Fruit fly (Drosophila melanogaster) whole organism, embryonic: ENCODE results near the gene CG18135.

ENCODE experiments used
- Awh ChIP-seq: fragments of 200-800 bp; sonication (Bioruptor generic); IDR thresholded peaks from 2 replicates; pipeline ENCODE4, ENCODE4 v1.3.6; 2022; ENCODE audit warnings: missing biosample characterization, missing genetic modification characterization
- CG10462 ChIP-seq: fragments of 200-800 bp; sonication (Bioruptor generic); optimal IDR thresholded peaks from 2 replicates; lab custom pipeline; 2016; ENCODE audit warnings: missing biosample characterization, missing genetic modification characterization
- CG11456 ChIP-seq: fragments of 200-800 bp; sonication (Bioruptor generic); IDR thresholded peaks from 3 replicates; pipeline ENCODE4 v1.3.6; 2022; ENCODE audit warnings: missing biosample characterization, missing genetic modification characterization
- CG11560 ChIP-seq: fragments of 200-800 bp; sonication (Bioruptor generic); IDR thresholded peaks from 3 replicates; pipeline ENCODE4 v1.3.6; 2022; ENCODE audit warnings: missing biosample characterization, missing genetic modification characterization
- CG12071 ChIP-seq: fragments of 200-800 bp; sonication (Bioruptor generic); optimal IDR thresholded peaks from 3 replicates; lab custom pipeline; 2018; ENCODE audit warnings: missing biosample characterization, mild to moderate bottlenecking, missing genetic modification characterization
- CG14014 ChIP-seq: fragments of 200-800 bp; sonication (Bioruptor generic); IDR thresholded peaks from 2 replicates; pipeline ENCODE4 v1.3.6; 2022; ENCODE audit warnings: missing biosample characterization, missing genetic modification characterization
- CG14050 ChIP-seq: fragments of 200-800 bp; sonication (Bioruptor generic); IDR thresholded peaks from 3 replicates; pipeline ENCODE4 v1.3.6; 2022; ENCODE audit warnings: missing biosample characterization, missing genetic modification characterization
- CG14667 ChIP-seq: fragments of 200-800 bp; sonication (Bioruptor generic); IDR thresholded peaks from 2 replicates; pipeline ENCODE4 v1.3.6; 2022; ENCODE audit warnings: missing biosample characterization, missing genetic modification characterization
- CG17802 ChIP-seq: fragments of 200-800 bp; sonication (Bioruptor generic); optimal IDR thresholded peaks from 2 replicates; lab custom pipeline; 2018; ENCODE audit warnings: missing biosample characterization, mild to moderate bottlenecking, missing genetic modification characterization, moderate library complexity
- CG17829 ChIP-seq: fragments of 200-800 bp; optimal IDR thresholded peaks from 2 replicates; lab custom pipeline; 2019; ENCODE audit warnings: missing biosample characterization, mild to moderate bottlenecking, missing genetic modification characterization, moderate library complexity
- CG18262 ChIP-seq: fragments of 200-800 bp; optimal IDR thresholded peaks from 3 replicates; lab custom pipeline; 2019; ENCODE audit warnings: missing biosample characterization, mild to moderate bottlenecking, missing genetic modification characterization, moderate library complexity
- CG18619 ChIP-seq: fragments of 200-800 bp; sonication (Bioruptor generic); optimal IDR thresholded peaks from 3 replicates; lab custom pipeline; 2017; ENCODE audit warnings: missing biosample characterization, mild to moderate bottlenecking, missing genetic modification characterization
- CG2116 ChIP-seq: fragments of 200-800 bp; sonication (Bioruptor generic); optimal IDR thresholded peaks from 3 replicates; lab custom pipeline; 2018; ENCODE audit warnings: missing biosample characterization, mild to moderate bottlenecking, missing genetic modification characterization
- CG2678 ChIP-seq: fragments of 200-800 bp; sonication (Bioruptor generic); optimal IDR thresholded peaks from 3 replicates; lab custom pipeline; 2019; ENCODE audit warnings: missing biosample characterization, mild to moderate bottlenecking, missing genetic modification characterization, moderate library complexity
- CG2712 ChIP-seq: fragments of 200-800 bp; optimal IDR thresholded peaks from 3 replicates; lab custom pipeline; 2019; ENCODE audit warnings: missing biosample characterization, mild to moderate bottlenecking, missing genetic modification characterization, moderate library complexity
- CG30403 ChIP-seq: fragments of 200-800 bp; sonication (Bioruptor generic); optimal IDR thresholded peaks from 3 replicates; lab custom pipeline; 2016; ENCODE audit warnings: missing biosample characterization, missing genetic modification characterization
- CG3407 ChIP-seq: fragments of 200-800 bp; sonication (Bioruptor generic); optimal IDR thresholded peaks from 2 replicates; lab custom pipeline; 2018; ENCODE audit warnings: missing biosample characterization, mild to moderate bottlenecking, missing genetic modification characterization
- CG7271 ChIP-seq: fragments of 200-800 bp; sonication (Bioruptor generic); optimal IDR thresholded peaks from 2 replicates; lab custom pipeline; 2018; ENCODE audit warnings: missing biosample characterization, mild to moderate bottlenecking, missing genetic modification characterization, moderate library complexity
- CG8359 ChIP-seq: fragments of 200-800 bp; sonication (Bioruptor generic); optimal IDR thresholded peaks from 2 replicates; lab custom pipeline; 2017; ENCODE audit warnings: missing biosample characterization, mild to moderate bottlenecking, missing genetic modification characterization, borderline replicate concordance
- CG8388 ChIP-seq: fragments of 200-800 bp; sonication (Bioruptor generic); optimal IDR thresholded peaks from 2 replicates; lab custom pipeline; 2019; ENCODE audit warnings: missing biosample characterization, mild to moderate bottlenecking, missing genetic modification characterization, moderate library complexity
- Dip2 ChIP-seq: fragments of 200-800 bp; sonication (Bioruptor generic); IDR thresholded peaks from 2 replicates; pipeline ENCODE4 v1.3.6; 2022; ENCODE audit warnings: missing biosample characterization, missing genetic modification characterization
- HLHmδ ChIP-seq: fragments of 200-800 bp; sonication (Bioruptor generic); optimal IDR thresholded peaks from 2 replicates; lab custom pipeline; 2018; ENCODE audit warnings: missing biosample characterization, mild to moderate bottlenecking, missing genetic modification characterization, moderate library complexity
- Oli ChIP-seq: fragments of 200-800 bp; sonication (Bioruptor generic); optimal IDR thresholded peaks from 2 replicates; lab custom pipeline; 2018; ENCODE audit warnings: missing biosample characterization, mild to moderate bottlenecking, missing genetic modification characterization, moderate library complexity
- Opbp ChIP-seq: fragments of 200-800 bp; sonication (Bioruptor generic); IDR thresholded peaks from 3 replicates; pipeline ENCODE4 v1.3.6; 2022; ENCODE audit warnings: missing biosample characterization, missing genetic modification characterization; ENCODE audit not compliant: partially characterized antibody
- Rx ChIP-seq: fragments of 200-800 bp; sonication (Bioruptor generic); IDR thresholded peaks from 2 replicates; pipeline ENCODE4 v1.3.6; 2022; ENCODE audit warnings: missing biosample characterization, missing genetic modification characterization
- Sry-β ChIP-seq: fragments of 200-800 bp; sonication (Bioruptor generic); optimal IDR thresholded peaks from 2 replicates; lab custom pipeline; 2018; ENCODE audit warnings: missing biosample characterization, mild to moderate bottlenecking, missing genetic modification characterization, moderate library complexity
- amos ChIP-seq: fragments of 200-800 bp; sonication (Bioruptor generic); IDR thresholded peaks from 2 replicates; pipeline ENCODE4 v1.3.6; 2022; ENCODE audit warnings: missing biosample characterization, missing genetic modification characterization; ENCODE audit not compliant: partially characterized antibody
- ap ChIP-seq: fragments of 200-800 bp; sonication (Bioruptor generic); IDR thresholded peaks from 2 replicates; pipeline ENCODE4 v1.3.6; 2022; ENCODE audit warnings: missing biosample characterization, missing genetic modification characterization
- bsh ChIP-seq, 2 experiments: fragments of 200-800 bp; sonication (Bioruptor generic); optimal IDR thresholded peaks; 2 replicates each; lab custom pipeline; 2017 to 2018; ENCODE audit warnings: mild to moderate bottlenecking in 2 of 2, missing biosample characterization in 2 of 2, missing genetic modification characterization in 2 of 2, moderate library complexity in 1 of 2
- chn ChIP-seq: fragments of 200-800 bp; sonication (Bioruptor generic); optimal IDR thresholded peaks from 2 replicates; lab custom pipeline; 2016; ENCODE audit warnings: missing biosample characterization, missing genetic modification characterization
- dan ChIP-seq: fragments of 200-800 bp; sonication (Bioruptor generic); IDR thresholded peaks from 2 replicates; pipeline ENCODE4 v1.3.6; 2022; ENCODE audit warnings: missing biosample characterization, missing genetic modification characterization
- exex ChIP-seq: fragments of 200-800 bp; sonication (Bioruptor generic); optimal IDR thresholded peaks from 4 replicates; lab custom pipeline; 2018; ENCODE audit warnings: missing biosample characterization, mild to moderate bottlenecking, missing genetic modification characterization, moderate library complexity
- eyg ChIP-seq: fragments of 200-800 bp; sonication (Bioruptor generic); optimal IDR thresholded peaks from 3 replicates; lab custom pipeline; 2016; ENCODE audit warnings: missing biosample characterization, missing genetic modification characterization
- fd102C ChIP-seq: fragments of 200-800 bp; sonication (Bioruptor generic); optimal IDR thresholded peaks from 2 replicates; lab custom pipeline; 2018; ENCODE audit warnings: missing biosample characterization, mild to moderate bottlenecking, missing genetic modification characterization, moderate library complexity
- fd3F ChIP-seq: fragments of 200-800 bp; sonication (Bioruptor generic); optimal IDR thresholded peaks from 2 replicates; lab custom pipeline; 2018; ENCODE audit warnings: missing biosample characterization, mild to moderate bottlenecking, missing genetic modification characterization, moderate library complexity
- gce ChIP-seq: fragments of 200-800 bp; sonication (Bioruptor generic); IDR thresholded peaks from 3 replicates; pipeline ENCODE4 v1.3.6; 2022; ENCODE audit warnings: missing biosample characterization, missing genetic modification characterization
- hth ChIP-seq: fragments of >200 bp; optimal IDR thresholded peaks from 2 replicates; lab custom pipeline; 2017; ENCODE audit warnings: inconsistent platforms
- inv ChIP-seq: fragments of 200-800 bp; sonication (Bioruptor generic); IDR thresholded peaks from 2 replicates; pipeline ENCODE4 v1.3.6; 2022; ENCODE audit warnings: missing biosample characterization, missing genetic modification characterization; ENCODE audit not compliant: partially characterized antibody
- otp ChIP-seq: fragments of 200-800 bp; sonication (Bioruptor generic); IDR thresholded peaks from 3 replicates; pipeline ENCODE4, ENCODE4 v1.3.6; 2022; ENCODE audit warnings: missing biosample characterization, missing genetic modification characterization
- peb ChIP-seq: fragments of 200-800 bp; sonication (Bioruptor generic); IDR thresholded peaks from 2 replicates; pipeline ENCODE4 v1.3.6; 2022; ENCODE audit warnings: missing biosample characterization, missing genetic modification characterization
- pita ChIP-seq: fragments of 200-800 bp; sonication (Bioruptor generic); optimal IDR thresholded peaks from 2 replicates; lab custom pipeline; 2017; ENCODE audit warnings: missing biosample characterization, mild to moderate bottlenecking, missing genetic modification characterization
- rib ChIP-seq: fragments of 200-800 bp; sonication (Bioruptor generic); IDR thresholded peaks from 2 replicates; pipeline ENCODE4 v1.3.6; 2022; ENCODE audit warnings: missing biosample characterization, missing genetic modification characterization
- schlank ChIP-seq: fragments of 200-800 bp; sonication (Bioruptor generic); optimal IDR thresholded peaks from 2 replicates; lab custom pipeline; 2018; ENCODE audit warnings: missing biosample characterization, mild to moderate bottlenecking, missing genetic modification characterization
- sens ChIP-seq: fragments of 200-800 bp; sonication (Bioruptor generic); peaks from one replicate; lab custom pipeline; 2016; ENCODE audit warnings: missing biosample characterization, missing genetic modification characterization
- sisA ChIP-seq: fragments of 200-800 bp; sonication (Bioruptor generic); IDR thresholded peaks from 2 replicates; pipeline ENCODE4 v1.3.6; 2022; ENCODE audit warnings: missing biosample characterization, missing genetic modification characterization
- sr ChIP-seq: fragments of 200-800 bp; sonication (Bioruptor generic); IDR thresholded peaks from 3 replicates; pipeline ENCODE4 v1.3.6; 2022; ENCODE audit warnings: missing biosample characterization, missing genetic modification characterization
- stwl ChIP-seq: fragments of 200-800 bp; sonication (Bioruptor generic); optimal IDR thresholded peaks from 3 replicates; lab custom pipeline; 2018; ENCODE audit warnings: missing biosample characterization, mild to moderate bottlenecking, missing genetic modification characterization, moderate library complexity
- toy ChIP-seq: fragments of 200-800 bp; sonication (Bioruptor generic); IDR thresholded peaks from 2 replicates; pipeline ENCODE4 v1.3.6; 2022; ENCODE audit warnings: missing biosample characterization, missing genetic modification characterization
- zf30C ChIP-seq: fragments of 200-800 bp; sonication (Bioruptor generic); optimal IDR thresholded peaks from 3 replicates; lab custom pipeline; 2018; ENCODE audit warnings: missing biosample characterization, mild to moderate bottlenecking, missing genetic modification characterization

The CG18135 gene

DNA sequence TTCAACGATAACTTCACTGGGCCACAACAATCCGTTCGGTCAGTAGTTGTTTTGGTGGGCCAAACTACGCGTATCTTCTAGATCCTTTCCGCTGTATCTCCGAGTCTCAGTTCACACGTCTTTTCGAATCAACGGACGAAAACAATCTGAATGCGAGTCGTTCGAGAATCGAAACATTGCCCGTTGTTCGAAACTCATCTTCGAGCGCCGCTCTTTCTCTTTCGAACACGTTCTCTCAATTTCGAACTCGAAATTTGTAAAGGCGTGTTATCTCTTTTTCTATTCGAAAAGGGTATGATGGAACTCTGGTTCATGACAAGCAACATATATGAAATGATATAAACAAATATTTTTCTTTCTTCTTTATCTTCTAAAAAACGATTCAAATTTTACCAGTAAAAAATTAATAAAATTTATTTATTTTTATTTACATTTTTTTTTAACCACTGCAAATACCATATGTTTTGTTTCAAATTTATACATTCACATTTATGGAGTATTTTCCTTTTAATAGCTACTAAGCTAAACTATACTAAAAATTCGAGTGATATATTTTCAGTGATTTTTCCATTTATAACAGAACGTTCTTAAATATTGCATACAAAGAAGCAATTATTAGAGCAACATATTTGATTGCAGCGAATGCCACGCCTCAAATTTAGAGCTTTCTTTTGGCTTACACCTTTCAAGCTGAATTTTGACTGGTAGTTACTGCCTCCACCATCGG lies 47.4 kb upstream of the CG18135 start, which contains the start of gene nkd (continued):
- TF ChIP-seq pita (GFP tag; lab: Kevin White, UChicago) (no peak), CG17829 (tag; lab: Kevin White, UChicago) (peak; percentile 94), CG2116 (GFP tag; lab: Kevin White, UChicago) (peak; percentile 66), CG8388 (GFP tag; lab: Kevin White, UChicago) (peak; percentile 93), CG7271 (tag; lab: Kevin White, UChicago) (peak; percentile 81), ap (peak; percentile 88), gce (GFP tag; lab: Robert Waterston, UW) (peak; percentile 93), schlank (peak; percentile 39), CG30403 (GFP tag; lab: Kevin White, UChicago) (peak; percentile 84), CG2712 (peak; percentile 96), bsh (GFP tag; optimal IDR thresholded peaks at IDR 0.05; lab: Kevin White, UChicago) (peak; percentile 19 to 94), Oli (peak; percentile 90), eyg (peak; percentile 18), toy (GFP tag; lab: Robert Waterston, UW) (peak; percentile 63; the same call in 1 of the 2 replicates), HLHmδ (GFP tag; lab: Kevin White, UChicago) (peak; percentile 90), sr (GFP tag; lab: Robert Waterston, UW) (peak; percentile 54; the same call in 2 of the 3 replicates), CG11560 (tag; lab: Robert Waterston, UW) (no peak), CG14667 (GFP tag; lab: Robert Waterston, UW) (peak; percentile 82), sens (GFP tag; lab: Kevin White, UChicago) (peak; percentile 94), zf30C (peak; percentile 13), otp (GFP tag; lab: Robert Waterston, UW) (peak; percentile 87), CG18262 (tag; lab: Kevin White, UChicago) (peak; percentile 95), CG17802 (tag; lab: Kevin White, UChicago) (peak; percentile 29), fd102C (GFP tag; lab: Kevin White, UChicago) (peak; percentile 41), exex (peak; percentile 48), CG14014 (GFP tag; lab: Robert Waterston, UW) (peak; percentile 95), Dip2 (GFP tag; lab: Robert Waterston, UW) (no peak), Sry-β (GFP tag; lab: Kevin White, UChicago) (no peak), rib (GFP tag; lab: Robert Waterston, UW) (peak; percentile 81; the same call in 1 of the 2 replicates), CG3407 (GFP tag; lab: Kevin White, UChicago) (peak; percentile 72), inv (peak; percentile 33; the same call in 1 of the 2 replicates), Rx (peak; percentile 75), fd3F (peak; percentile 87), amos (GFP tag; lab: Robert Waterston, UW) (peak; percentile 60; the same call in 1 of the 2 replicates), CG12071 (GFP tag; lab: Kevin White, UChicago) (peak; percentile 70), dan (GFP tag; lab: Robert Waterston, UW) (no peak), sisA (GFP tag; lab: Robert Waterston, UW) (peak; percentile 83), CG11456 (peak; percentile 86), CG18619 (GFP tag; lab: Kevin White, UChicago) (peak; percentile 84), stwl (tag; lab: Kevin White, UChicago) (no peak), CG2678 (tag; lab: Kevin White, UChicago) (peak; percentile 93), Opbp (GFP tag; lab: Robert Waterston, UW) (no peak; the same call in 2 of the 3 replicates), Awh (GFP tag; lab: Robert Waterston, UW) (peak; percentile 94), peb (GFP tag; lab: Robert Waterston, UW) (peak; percentile 62), hth (lab: Kevin White, UChicago) (no peak), CG8359 (GFP tag; lab: Kevin White, UChicago) (no peak), chn (GFP tag; lab: Kevin White, UChicago) (peak; percentile 81), CG14050 (GFP tag; lab: Robert Waterston, UW) (peak; percentile 89), CG10462 (peak; percentile 83)
